Fruit fly (Drosophila melanogaster) whole organism, pupa: Measurements from ENCODE around the gene hng2.

Experiments
- CG12605 ChIP-seq: fragments of 200-800 bp; sonication (Bioruptor generic); IDR thresholded peaks from 2 replicates; pipeline ENCODE4 v1.3.6; 2022; ENCODE audit warnings: missing biosample characterization, missing genetic modification characterization
- CG14655 ChIP-seq: fragments of 200-800 bp; sonication (Bioruptor generic); optimal IDR thresholded peaks from 3 replicates; lab custom pipeline; 2017; ENCODE audit warnings: mild to moderate bottlenecking, missing biosample characterization, missing genetic modification reagents, missing genetic modification characterization
- CG15710 ChIP-seq: fragments of 200-800 bp; sonication (Bioruptor generic); optimal IDR thresholded peaks from 2 replicates; lab custom pipeline; 2018; ENCODE audit warnings: missing biosample characterization, mild to moderate bottlenecking, missing genetic modification characterization, moderate library complexity
- CG17806 ChIP-seq: fragments of 200-800 bp; sonication (Bioruptor generic); optimal IDR thresholded peaks from 2 replicates; lab custom pipeline; 2018; ENCODE audit warnings: missing biosample characterization, mild to moderate bottlenecking, missing genetic modification characterization, moderate library complexity
- CG34367 ChIP-seq: fragments of 200-800 bp; sonication (Bioruptor generic); optimal IDR thresholded peaks from 2 replicates; lab custom pipeline; 2018; ENCODE audit warnings: missing biosample characterization, mild to moderate bottlenecking, missing genetic modification characterization
- CG8301 ChIP-seq: fragments of 200-800 bp; sonication (Bioruptor generic); optimal IDR thresholded peaks from 2 replicates; lab custom pipeline; 2018; ENCODE audit warnings: missing biosample characterization, mild to moderate bottlenecking, missing genetic modification characterization
- D1 ChIP-seq: fragments of 200-800 bp; sonication (Bioruptor generic); optimal IDR thresholded peaks from 2 replicates; lab custom pipeline; 2018; ENCODE audit warnings: missing biosample characterization, mild to moderate bottlenecking, missing genetic modification characterization, moderate library complexity
- Pif1B ChIP-seq: fragments of 200-800 bp; sonication (Bioruptor generic); optimal IDR thresholded peaks from 3 replicates; lab custom pipeline; 2016; ENCODE audit warnings: missing biosample characterization, missing genetic modification characterization
- rn ChIP-seq: fragments of 200-800 bp; sonication (Bioruptor generic); IDR thresholded peaks from 2 replicates; pipeline ENCODE4 v1.3.6; 2022; ENCODE audit warnings: missing biosample characterization, missing genetic modification characterization

dm6 chr3R:8779823-8780222 is 26.3 kb upstream of the hng2 start, which contains the start of gene CG33191:
- TF ChIP-seq CG14655 (GFP tag; lab: Kevin White, UChicago) = no peak
- TF ChIP-seq CG15710 (tag; lab: Kevin White, UChicago) = no peak
- TF ChIP-seq CG34367 = no peak
- TF ChIP-seq D1 (tag; lab: Kevin White, UChicago) = no peak
- TF ChIP-seq rn = no peak
- TF ChIP-seq CG12605 = no peak
- TF ChIP-seq CG8301 (tag; lab: Kevin White, UChicago) = no peak
- TF ChIP-seq Pif1B (GFP tag; lab: Kevin White, UChicago) = no peak
- TF ChIP-seq CG17806 = no peak
